Worm (Caenorhabditis elegans): Measurements from ENCODE around the gene pkc-1.

Gene pkc-1

DNA sequence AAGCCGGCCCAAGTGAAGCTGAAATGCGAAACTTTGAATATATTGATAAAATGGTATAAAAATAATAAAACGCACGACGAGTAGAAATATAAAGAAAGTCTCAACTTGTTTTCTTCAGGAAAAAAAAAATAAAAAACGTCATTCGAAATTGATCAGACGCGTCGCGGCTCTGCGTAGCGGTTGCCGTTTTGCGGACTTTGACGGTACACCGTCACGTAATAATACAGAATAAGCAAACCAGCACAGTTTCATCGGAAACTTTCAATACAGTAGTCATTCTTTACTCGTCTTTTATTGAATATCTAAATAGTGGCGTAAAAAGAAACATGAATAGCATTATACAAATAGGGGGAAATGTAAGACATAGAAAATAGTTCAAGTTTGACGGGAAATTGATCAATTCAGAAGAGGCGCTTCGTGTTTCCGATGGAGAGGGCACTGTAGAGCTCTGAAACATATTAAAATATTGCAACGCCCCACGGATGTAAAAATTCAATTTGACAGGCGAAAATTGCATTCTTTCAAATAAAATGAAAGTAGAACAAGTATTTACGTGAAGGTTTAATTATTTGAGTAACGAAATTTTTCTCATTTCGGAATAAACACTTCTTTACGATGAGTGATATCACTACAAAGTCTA lies 38.1 kb downstream of the pkc-1 start, which contains the start of the genes cyl-1 and C52E4.7:
cyl-1 (minus strand) TSS at position 18 of the 640 bp plus-strand sequence.
C52E4.7 (plus strand) TSS at position 590 of the 640 bp plus-strand sequence.
- TF ChIP-seq lin-14 (GFP tag; optimal IDR thresholded peaks at IDR 0.05): peak; percentile 56
- TF ChIP-seq skn-1 (tag; optimal IDR thresholded peaks at IDR 0.05): peak; percentile 76
- no peak for TF ChIP-seq efl-3 (GFP tag; optimal IDR thresholded peaks at IDR 0.05)
- no peak for TF ChIP-seq ces-1 (GFP tag; optimal IDR thresholded peaks at IDR 0.05)
- no peak for TF ChIP-seq ceh-8 (GFP tag; optimal IDR thresholded peaks at IDR 0.05)
- no peak for TF ChIP-seq grh-1 (GFP tag; IDR thresholded peaks at IDR 0.05)
- no peak for TF ChIP-seq mab-9 (GFP tag; IDR thresholded peaks at IDR 0.05)
- TF ChIP-seq ceh-82 (tag; optimal IDR thresholded peaks at IDR 0.05): peak in 2 of 3 experiments; percentile 35 to 40
- peak; percentile 54 to 86 for TF ChIP-seq lsy-2 (tag; optimal IDR thresholded peaks at IDR 0.05)
- TF ChIP-seq tbx-2 (tag; optimal IDR thresholded peaks at IDR 0.05): peak; percentile 34
- TF ChIP-seq mep-1 (tag; optimal IDR thresholded peaks at IDR 0.05): peak; percentile 80
- peak; percentile 46 for TF ChIP-seq xbp-1 (tag; optimal IDR thresholded peaks at IDR 0.05)
- TF ChIP-seq nhr-85 (tag): peak; percentile 42
- TF ChIP-seq pqm-1 (tag; optimal IDR thresholded peaks at IDR 0.05): no peak
- peak in 1 of 2 experiments; percentile 48 for TF ChIP-seq mdl-1 (tag; optimal IDR thresholded peaks at IDR 0.05)
- peak; percentile 26 for TF ChIP-seq rnt-1 (tag; optimal IDR thresholded peaks at IDR 0.05)
- TF ChIP-seq nhr-71 (tag; optimal IDR thresholded peaks at IDR 0.05): peak; percentile 71
- peak; percentile 41 for TF ChIP-seq unc-130 (tag; optimal IDR thresholded peaks at IDR 0.05)
- peak; percentile 46 for TF ChIP-seq lin-13 (GFP tag; optimal IDR thresholded peaks at IDR 0.05)
- peak; percentile 69 to 81 for TF ChIP-seq lin-35 (GFP tag; optimal IDR thresholded peaks at IDR 0.05)
- peak; percentile 50 for TF ChIP-seq C16A3.4 (tag; optimal IDR thresholded peaks at IDR 0.05)
- peak; percentile 57 for TF ChIP-seq lin-15B (tag; optimal IDR thresholded peaks at IDR 0.05)
- no peak for TF ChIP-seq fkh-10 (GFP tag; optimal IDR thresholded peaks at IDR 0.05)
- peak; percentile 91 for TF ChIP-seq F16B12.6 (tag; optimal IDR thresholded peaks at IDR 0.05)
- TF ChIP-seq blmp-1 (tag; optimal IDR thresholded peaks at IDR 0.05): peak; percentile 72
- no peak for TF ChIP-seq ztf-4 (tag; optimal IDR thresholded peaks at IDR 0.05)
- TF ChIP-seq fkh-8 (tag; optimal IDR thresholded peaks at IDR 0.05): peak; percentile 53
- TF ChIP-seq zip-4 (GFP tag; optimal IDR thresholded peaks at IDR 0.05): no peak
- TF ChIP-seq efl-1 (optimal IDR thresholded peaks at IDR 0.05): peak; percentile 71 to 74
- TF ChIP-seq efl-1 (GFP tag; optimal IDR thresholded peaks at IDR 0.05 in 1 of 2): peak; percentile 65 to 87
- no peak for TF ChIP-seq aly-2 (tag; optimal IDR thresholded peaks at IDR 0.05)
- TF ChIP-seq nhr-20 (tag; optimal IDR thresholded peaks at IDR 0.05): peak; percentile 52
- no peak for TF ChIP-seq aha-1 (tag; optimal IDR thresholded peaks at IDR 0.05)
- TF ChIP-seq elt-3 (tag; optimal IDR thresholded peaks at IDR 0.05): peak in 1 of 6 experiments; percentile 44
- TF ChIP-seq swsn-7 (tag; optimal IDR thresholded peaks at IDR 0.05): peak; percentile 37
- peak; percentile 59 for TF ChIP-seq snpc-4 (tag; optimal IDR thresholded peaks at IDR 0.05)
- TF ChIP-seq hlh-4 (tag; optimal IDR thresholded peaks at IDR 0.05): no peak
- TF ChIP-seq dpl-1 (GFP tag; optimal IDR thresholded peaks at IDR 0.05): peak; percentile 46 to 73 (median 61)
- TF ChIP-seq nhr-47 (tag; optimal IDR thresholded peaks at IDR 0.05): peak; percentile 50
- TF ChIP-seq pax-3 (tag; optimal IDR thresholded peaks at IDR 0.05): no peak
- peak; percentile 63 for TF ChIP-seq snu-23 (GFP tag; optimal IDR thresholded peaks at IDR 0.05)
- TF ChIP-seq ama-1 (optimal IDR thresholded peaks at IDR 0.05): no peak
- no peak for TF ChIP-seq tlp-1 (tag; optimal IDR thresholded peaks at IDR 0.05)
- TF ChIP-seq unc-30 (tag; optimal IDR thresholded peaks at IDR 0.05): no peak
- 0 out of 2 replicates have a peak, but pooled peaks have one; percentile 3 for TF ChIP-seq nhr-19 (GFP tag; conservative IDR thresholded peaks at IDR 0.05)

Data from whole organism, L1 larva.